Fruit fly (Drosophila melanogaster) whole organism: Measurements from ENCODE around the gene mud.

Source experiments
- Dll ChIP-seq: fragments of >200 bp; optimal IDR thresholded peaks from 2 replicates; lab custom pipeline; 2017
- psq ChIP-seq: fragments of >200 bp; optimal IDR thresholded peaks from 2 replicates; lab custom pipeline; 2017

DNA sequence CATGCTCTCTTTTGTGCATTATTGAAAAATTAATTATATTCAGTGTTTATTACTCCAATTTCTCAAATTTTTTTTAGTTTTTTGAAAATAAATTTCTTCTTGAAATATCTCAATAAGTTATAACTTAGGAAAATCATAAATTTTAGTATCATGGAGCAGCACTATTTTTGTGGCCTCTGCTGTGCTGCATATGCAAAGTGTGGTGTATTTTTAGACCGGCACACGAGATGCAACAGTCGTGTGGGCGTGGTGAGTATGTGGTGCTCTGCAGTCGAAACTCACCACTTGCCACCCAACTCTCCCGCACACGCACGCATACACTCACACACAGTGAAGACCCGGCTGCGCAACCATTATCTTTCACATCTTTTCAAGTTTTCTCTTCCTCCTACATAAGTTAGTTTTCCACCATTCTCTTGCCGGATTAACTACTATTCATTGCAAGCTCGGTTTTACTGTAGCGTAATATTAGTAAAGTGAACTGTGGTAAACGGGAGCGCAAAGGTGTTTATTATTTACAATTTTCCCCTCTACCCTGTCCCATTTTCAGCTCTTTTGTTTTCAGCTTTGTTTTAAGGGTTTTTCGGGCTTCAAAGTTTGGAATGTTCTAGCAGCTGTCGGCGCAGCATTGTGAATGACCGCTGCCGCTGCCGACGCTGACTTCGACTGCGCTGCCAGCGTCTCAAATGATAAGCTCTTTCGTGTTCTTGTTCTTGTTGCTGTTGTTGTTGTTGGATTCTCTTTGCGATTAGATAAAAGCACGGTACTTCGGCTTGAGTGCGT lies 38.9 kb upstream of the mud start:
- TF ChIP-seq Dll = no peak
- TF ChIP-seq psq = no peak
